Worm (Caenorhabditis elegans) whole organism, young adult: ENCODE data around the gene cng-3.

ENCODE experiments used
- madf-10 ChIP-seq: sonication (generic microtip); optimal IDR thresholded peaks from 2 replicates; lab custom pipeline; 2016; ENCODE audit warnings: mild to moderate bottlenecking, missing genetic modification characterization, missing compliant biosample characterization
- snpc-3.4 ChIP-seq: sonication (generic microtip); optimal IDR thresholded peaks from 2 replicates; lab custom pipeline; 2017; ENCODE audit warnings: missing genetic modification characterization, mild to moderate bottlenecking, missing compliant biosample characterization, antibody characterized with exemption, moderate library complexity, missing genotype, missing genetic modification reagents

ce11 chrIV:9427959-9428358 lies 52.9 kb downstream of the cng-3 start, which contains the start of gene F59B8.1:
- TF ChIP-seq madf-10 (tag; lab: Kevin White, UChicago) (no peak), snpc-3.4 (tag; lab: Kevin White, UChicago) (no peak)
